Fruit fly (Drosophila melanogaster): ENCODE data around the gene CG14445.

- TF ChIP-seq CG34376 (GFP tag; optimal IDR thresholded peaks at IDR 0.05), result peak; percentile 3
- peak; percentile 51 for TF ChIP-seq BEAF-32 (GFP tag; optimal IDR thresholded peaks at IDR 0.05)
Observed at dm6 chrX:6225472-6226049, 11.6 kb upstream of the CG14445 start, which contains the start of gene dtn.

All from whole organism, embryonic.